Worm (Caenorhabditis elegans): ENCODE measurements around the gene xbx-9.

- TF ChIP-seq unc-62 (GFP tag; optimal IDR thresholded peaks at IDR 0.05) (no peak), ceh-82 (tag; optimal IDR thresholded peaks at IDR 0.05) (no peak), ZK546.5 (tag; optimal IDR thresholded peaks at IDR 0.05) (no peak), fos-1 (tag; optimal IDR thresholded peaks at IDR 0.05) (no peak), nhr-6 (tag; optimal IDR thresholded peaks at IDR 0.05) (no peak), ama-1 (optimal IDR thresholded peaks at IDR 0.05) (no peak), gmeb-1 (tag; optimal IDR thresholded peaks at IDR 0.05) (no peak), ztf-11 (tag; optimal IDR thresholded peaks at IDR 0.05) (no peak), blmp-1 (tag; optimal IDR thresholded peaks at IDR 0.05; ENCODE audit: insufficient read depth) (no peak)
Measured at ce11 chrV:12725893-12726292, 8.1 kb upstream of the xbx-9 start, which contains the start of gene R11D1.12.
